Worm (Caenorhabditis elegans): ENCODE measurements around the gene fbxa-5.
"Not testable (repeated sequence)": the region's sequence is repeated elsewhere in the genome, so short reads cannot be mapped to it uniquely, and the experiment has no call there.

fbxa-5 gene

ce11 chrIII:1340240-1340639 is at the start of gene fbxa-5:
fbxa-5 (minus strand) TSS chrIII:1340340.
- TF ChIP-seq ref-1 (GFP tag; conservative IDR thresholded peaks at IDR 0.05) (no peak), T22C8.4 (GFP tag; IDR thresholded peaks at IDR 0.05) (no peak), ztf-29 (GFP tag; IDR thresholded peaks at IDR 0.05) (no peak), klf-2 (GFP tag; conservative IDR thresholded peaks at IDR 0.05) (no peak), tab-1 (GFP tag; IDR thresholded peaks at IDR 0.05) (no peak), med-1 (GFP tag; optimal IDR thresholded peaks at IDR 0.05; ENCODE audit: insufficient read depth) (no peak), cog-1 (tag; optimal IDR thresholded peaks at IDR 0.05) (no peak), ztf-23 (GFP tag; IDR thresholded peaks at IDR 0.05) (no peak), flt-1 (GFP tag; IDR thresholded peaks at IDR 0.05) (no peak)

- TF ChIP-seq ztf-29 (GFP tag; IDR thresholded peaks at IDR 0.05), result no peak
- no peak for TF ChIP-seq tab-1 (GFP tag; IDR thresholded peaks at IDR 0.05)
- TF ChIP-seq ref-1 (GFP tag; conservative IDR thresholded peaks at IDR 0.05), result no peak
- no peak for TF ChIP-seq cog-1 (tag; optimal IDR thresholded peaks at IDR 0.05)
- no peak for TF ChIP-seq med-1 (GFP tag; optimal IDR thresholded peaks at IDR 0.05; ENCODE audit: insufficient read depth)
- no peak for TF ChIP-seq flt-1 (GFP tag; IDR thresholded peaks at IDR 0.05)
- no peak for TF ChIP-seq T22C8.4 (GFP tag; IDR thresholded peaks at IDR 0.05)
- no peak for TF ChIP-seq klf-2 (GFP tag; conservative IDR thresholded peaks at IDR 0.05)
- TF ChIP-seq ztf-23 (GFP tag; IDR thresholded peaks at IDR 0.05), result no peak
Observed at ce11 chrIII:1388274-1389058, 48.3 kb upstream of the fbxa-5 start, which contains the start of gene pals-20. pals-20 (minus strand) TSS chrIII:1388324.

ce11 chrIII:1384694-1385093 is 44.6 kb upstream of the fbxa-5 start:
- no peak for TF ChIP-seq flt-1 (GFP tag; IDR thresholded peaks at IDR 0.05)
- no peak for TF ChIP-seq ref-1 (GFP tag; conservative IDR thresholded peaks at IDR 0.05)
- TF ChIP-seq tab-1 (GFP tag; IDR thresholded peaks at IDR 0.05), result no peak
- no peak for TF ChIP-seq med-1 (GFP tag; optimal IDR thresholded peaks at IDR 0.05; ENCODE audit: insufficient read depth)
- no peak for TF ChIP-seq klf-2 (GFP tag; conservative IDR thresholded peaks at IDR 0.05)

DNA sequence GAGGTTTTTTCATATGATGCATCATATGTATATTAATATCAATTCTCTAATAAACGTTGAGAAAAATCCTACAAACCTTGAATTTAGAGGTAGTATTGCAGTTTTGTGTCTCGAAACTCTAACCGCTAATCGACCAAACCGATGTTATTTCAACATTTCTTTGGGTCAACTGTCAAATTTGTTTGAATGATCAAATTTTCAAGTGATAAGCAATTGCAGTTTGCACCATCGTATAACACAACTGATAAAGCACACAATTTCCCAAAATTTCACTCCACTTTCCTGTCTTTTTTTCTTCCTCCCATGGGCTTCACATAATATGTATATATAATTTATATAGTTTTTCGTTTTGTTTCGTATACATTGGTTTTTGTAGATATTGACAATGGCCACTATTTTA is 44.0 kb upstream of the fbxa-5 start, which contains the start of the genes fbxa-138 and Y82E9BR.5:
Gene fbxa-138 (minus strand): TSS at position 161 of the 400 bp plus-strand sequence.
Gene Y82E9BR.5 (plus strand): TSS at position 279 of the 400 bp plus-strand sequence.
- TF ChIP-seq klf-2 (GFP tag; conservative IDR thresholded peaks at IDR 0.05) (no peak), ztf-29 (GFP tag; IDR thresholded peaks at IDR 0.05) (no peak), med-1 (GFP tag; optimal IDR thresholded peaks at IDR 0.05; ENCODE audit: insufficient read depth) (no peak), ztf-23 (GFP tag; IDR thresholded peaks at IDR 0.05) (no peak), flt-1 (GFP tag; IDR thresholded peaks at IDR 0.05) (no peak), cog-1 (tag; optimal IDR thresholded peaks at IDR 0.05) (no peak), ref-1 (GFP tag; conservative IDR thresholded peaks at IDR 0.05) (no peak), T22C8.4 (GFP tag; IDR thresholded peaks at IDR 0.05) (no peak), tab-1 (GFP tag; IDR thresholded peaks at IDR 0.05) (no peak)

ce11 chrIII:1383483-1383882 is 43.3 kb upstream of the fbxa-5 start:
- TF ChIP-seq med-1 (GFP tag; optimal IDR thresholded peaks at IDR 0.05; ENCODE audit: insufficient read depth) (no peak), ztf-23 (GFP tag; IDR thresholded peaks at IDR 0.05) (no peak), ztf-29 (GFP tag; IDR thresholded peaks at IDR 0.05) (no peak), ref-1 (GFP tag; conservative IDR thresholded peaks at IDR 0.05) (no peak), flt-1 (GFP tag; IDR thresholded peaks at IDR 0.05) (no peak), klf-2 (GFP tag; conservative IDR thresholded peaks at IDR 0.05) (no peak), cog-1 (tag; optimal IDR thresholded peaks at IDR 0.05) (no peak), tab-1 (GFP tag; IDR thresholded peaks at IDR 0.05) (no peak)

- no peak for TF ChIP-seq cog-1 (tag; optimal IDR thresholded peaks at IDR 0.05)
Observed at ce11 chrIII:1380535-1381274, 40.6 kb upstream of the fbxa-5 start, which contains the start of the genes pals-21 and Y82E9BR.6. pals-21 (minus strand) TSS chrIII:1380635. Y82E9BR.6 (plus strand) TSS chrIII:1381224.

DNA sequence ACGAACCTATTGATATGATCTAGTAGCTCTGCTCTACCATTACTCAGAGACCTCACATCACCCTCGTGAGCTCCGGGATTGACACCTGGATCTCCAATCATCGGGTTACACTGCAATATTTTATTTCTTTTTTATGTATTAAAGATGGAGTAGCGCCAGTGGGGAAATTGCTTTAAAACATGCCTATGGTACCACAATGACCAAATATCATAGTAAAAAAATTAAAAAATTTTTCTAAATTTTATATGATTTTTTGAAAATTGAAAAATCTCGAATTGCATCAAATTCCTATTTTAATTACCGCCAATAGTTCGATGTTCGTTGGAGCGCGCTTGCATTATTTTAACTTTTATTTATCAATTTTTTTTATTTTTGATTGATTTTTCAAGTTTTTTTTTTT is 37.8 kb upstream of the fbxa-5 start, which contains the start of gene pals-40:
Gene pals-40 (minus strand): TSS at position 101 of the 400 bp plus-strand sequence.
- TF ChIP-seq ztf-29 (GFP tag; IDR thresholded peaks at IDR 0.05); klf-2 (GFP tag; conservative IDR thresholded peaks at IDR 0.05); T22C8.4 (GFP tag; IDR thresholded peaks at IDR 0.05): not testable (repeated sequence)

DNA sequence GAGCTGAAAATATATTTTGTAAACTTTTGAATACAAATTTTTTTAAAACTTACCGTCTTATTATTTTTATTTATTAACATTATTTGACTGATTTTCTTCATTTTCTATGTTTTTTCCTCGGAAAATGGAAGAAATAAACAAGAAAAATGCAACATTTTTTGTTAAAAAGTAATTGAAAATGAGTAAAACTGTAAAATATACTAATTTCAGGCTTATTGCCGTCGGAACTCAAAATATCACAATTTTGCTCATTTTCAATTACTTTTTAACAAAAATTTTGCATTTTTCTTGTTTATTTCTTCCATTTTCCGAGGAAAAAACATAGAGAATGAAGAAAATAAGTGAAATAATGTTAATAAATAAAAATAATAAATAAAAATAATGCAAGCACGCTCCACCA is 35.4 kb upstream of the fbxa-5 start, which contains the start of gene Y82E9BR.10:
Gene Y82E9BR.10 (minus strand): TSS at position 101 of the 400 bp plus-strand sequence.
- not testable (repeated sequence) for TF ChIP-seq T22C8.4, flt-1, ztf-29 (GFP tag; IDR thresholded peaks at IDR 0.05)

- TF ChIP-seq ref-1 (GFP tag; conservative IDR thresholded peaks at IDR 0.05) (no peak), T22C8.4 (GFP tag; IDR thresholded peaks at IDR 0.05) (no peak), med-1 (GFP tag; optimal IDR thresholded peaks at IDR 0.05; ENCODE audit: insufficient read depth) (no peak), cog-1 (tag; optimal IDR thresholded peaks at IDR 0.05) (no peak), ztf-23 (GFP tag; IDR thresholded peaks at IDR 0.05) (no peak), tab-1 (GFP tag; IDR thresholded peaks at IDR 0.05) (no peak), flt-1 (GFP tag; IDR thresholded peaks at IDR 0.05) (no peak), klf-2 (GFP tag; conservative IDR thresholded peaks at IDR 0.05) (no peak), ztf-29 (GFP tag; IDR thresholded peaks at IDR 0.05) (no peak)
Observed at ce11 chrIII:1374355-1374807, 34.2 kb upstream of the fbxa-5 start, which contains the start of gene Y82E9BR.20. Y82E9BR.20 (plus strand) TSS chrIII:1374405.

Measured in whole organism, midembryonic.